Worm (Caenorhabditis elegans): Measurements from ENCODE around the gene lin-56.
"Not testable (repeated sequence)": the region's sequence is repeated elsewhere in the genome, so short reads cannot be mapped to it uniquely, and the experiment has no call there.

Gene lin-56

ce11 chrII:10481824-10482556 is 32.2 kb downstream of the lin-56 start, which contains the start of the genes clec-60 and ZK666.11:
TSS of gene clec-60 (minus strand) at chrII:10481874.
TSS of gene ZK666.11 (plus strand) at chrII:10482522.
- TF ChIP-seq tab-1 (GFP tag; IDR thresholded peaks at IDR 0.05): no peak
- TF ChIP-seq flt-1 (GFP tag; IDR thresholded peaks at IDR 0.05): no peak
- TF ChIP-seq T22C8.4 (GFP tag; IDR thresholded peaks at IDR 0.05): no peak
- TF ChIP-seq med-1 (GFP tag; optimal IDR thresholded peaks at IDR 0.05; ENCODE audit: insufficient read depth): no peak
- no peak for TF ChIP-seq cog-1 (tag; optimal IDR thresholded peaks at IDR 0.05)
- no peak for TF ChIP-seq ztf-23 (GFP tag; IDR thresholded peaks at IDR 0.05)
- TF ChIP-seq klf-2 (GFP tag; conservative IDR thresholded peaks at IDR 0.05): no peak
- TF ChIP-seq ztf-29 (GFP tag; IDR thresholded peaks at IDR 0.05): no peak
- no peak for TF ChIP-seq ref-1 (GFP tag; conservative IDR thresholded peaks at IDR 0.05)

ce11 chrII:10482899-10483298 is 33.1 kb downstream of the lin-56 start:
- TF ChIP-seq T22C8.4 (GFP tag; IDR thresholded peaks at IDR 0.05) (no peak), ztf-29 (GFP tag; IDR thresholded peaks at IDR 0.05) (no peak), ztf-23 (GFP tag; IDR thresholded peaks at IDR 0.05) (no peak), ref-1 (GFP tag; conservative IDR thresholded peaks at IDR 0.05) (no peak), flt-1 (GFP tag; IDR thresholded peaks at IDR 0.05) (no peak), tab-1 (GFP tag; IDR thresholded peaks at IDR 0.05) (no peak), klf-2 (GFP tag; conservative IDR thresholded peaks at IDR 0.05) (no peak)

- TF ChIP-seq ztf-29 (GFP tag; IDR thresholded peaks at IDR 0.05): no peak
- no peak for TF ChIP-seq ref-1 (GFP tag; conservative IDR thresholded peaks at IDR 0.05)
- no peak for TF ChIP-seq flt-1 (GFP tag; IDR thresholded peaks at IDR 0.05)
- no peak for TF ChIP-seq med-1 (GFP tag; optimal IDR thresholded peaks at IDR 0.05; ENCODE audit: insufficient read depth)
Measured at ce11 chrII:10483860-10484259, 34.1 kb downstream of the lin-56 start.

ce11 chrII:10485640-10486039 is 35.8 kb downstream of the lin-56 start:
- no peak for TF ChIP-seq tab-1 (GFP tag; IDR thresholded peaks at IDR 0.05)
- no peak for TF ChIP-seq flt-1 (GFP tag; IDR thresholded peaks at IDR 0.05)

ce11 chrII:10486738-10487137 is 36.9 kb downstream of the lin-56 start, which contains the start of gene ZK666.15:
TSS of gene ZK666.15 (plus strand) at chrII:10487038.
- TF ChIP-seq klf-2 (GFP tag; conservative IDR thresholded peaks at IDR 0.05) (no peak), cog-1 (tag; optimal IDR thresholded peaks at IDR 0.05) (no peak), ref-1 (GFP tag; conservative IDR thresholded peaks at IDR 0.05) (no peak), med-1 (GFP tag; optimal IDR thresholded peaks at IDR 0.05; ENCODE audit: insufficient read depth) (no peak), flt-1 (GFP tag; IDR thresholded peaks at IDR 0.05) (no peak), T22C8.4 (GFP tag; IDR thresholded peaks at IDR 0.05) (no peak)

ce11 chrII:10490329-10490728 is 40.5 kb downstream of the lin-56 start, which contains the start of gene clec-61:
TSS of gene clec-61 (minus strand) at chrII:10490537.
- TF ChIP-seq flt-1 (GFP tag; IDR thresholded peaks at IDR 0.05) (no peak), cog-1 (tag; optimal IDR thresholded peaks at IDR 0.05) (no peak), klf-2 (GFP tag; conservative IDR thresholded peaks at IDR 0.05) (no peak), T22C8.4 (GFP tag; IDR thresholded peaks at IDR 0.05) (no peak), ref-1 (GFP tag; conservative IDR thresholded peaks at IDR 0.05) (no peak), ztf-29 (GFP tag; IDR thresholded peaks at IDR 0.05) (no peak), tab-1 (GFP tag; IDR thresholded peaks at IDR 0.05) (no peak), med-1 (GFP tag; optimal IDR thresholded peaks at IDR 0.05; ENCODE audit: insufficient read depth) (no peak), ztf-23 (GFP tag; IDR thresholded peaks at IDR 0.05) (no peak)

- TF ChIP-seq tab-1 (GFP tag; IDR thresholded peaks at IDR 0.05); klf-2 (GFP tag; conservative IDR thresholded peaks at IDR 0.05); cog-1 (tag; optimal IDR thresholded peaks at IDR 0.05): not testable (repeated sequence)
Measured at ce11 chrII:10493034-10493433, 43.2 kb downstream of the lin-56 start, which contains the start of gene ZK666.8. TSS of gene ZK666.8 (minus strand) at chrII:10493134.

- no peak for TF ChIP-seq flt-1 (GFP tag; IDR thresholded peaks at IDR 0.05)
- TF ChIP-seq ref-1 (GFP tag; conservative IDR thresholded peaks at IDR 0.05): no peak
- no peak for TF ChIP-seq ztf-23 (GFP tag; IDR thresholded peaks at IDR 0.05)
- no peak for TF ChIP-seq klf-2 (GFP tag; conservative IDR thresholded peaks at IDR 0.05)
- no peak for TF ChIP-seq tab-1 (GFP tag; IDR thresholded peaks at IDR 0.05)
- no peak for TF ChIP-seq T22C8.4 (GFP tag; IDR thresholded peaks at IDR 0.05)
Measured at ce11 chrII:10494467-10494866, 44.7 kb downstream of the lin-56 start, which contains the start of gene ZK666.14. TSS of gene ZK666.14 (plus strand) at chrII:10494767.

- TF ChIP-seq flt-1 (GFP tag; IDR thresholded peaks at IDR 0.05): no peak
- no peak for TF ChIP-seq tab-1 (GFP tag; IDR thresholded peaks at IDR 0.05)
- TF ChIP-seq klf-2 (GFP tag; conservative IDR thresholded peaks at IDR 0.05): no peak
- TF ChIP-seq ztf-23 (GFP tag; IDR thresholded peaks at IDR 0.05): no peak
- no peak for TF ChIP-seq T22C8.4 (GFP tag; IDR thresholded peaks at IDR 0.05)
- TF ChIP-seq ref-1 (GFP tag; conservative IDR thresholded peaks at IDR 0.05): no peak
- no peak for TF ChIP-seq med-1 (GFP tag; optimal IDR thresholded peaks at IDR 0.05; ENCODE audit: insufficient read depth)
- TF ChIP-seq cog-1 (tag; optimal IDR thresholded peaks at IDR 0.05): no peak
- no peak for TF ChIP-seq ztf-29 (GFP tag; IDR thresholded peaks at IDR 0.05)
Measured at ce11 chrII:10495912-10496311, 46.1 kb downstream of the lin-56 start, which contains the start of gene ZK666.12. TSS of gene ZK666.12 (plus strand) at chrII:10496212.

- no peak for TF ChIP-seq ztf-29 (GFP tag; IDR thresholded peaks at IDR 0.05)
- TF ChIP-seq ztf-23 (GFP tag; IDR thresholded peaks at IDR 0.05): no peak
- no peak for TF ChIP-seq med-1 (GFP tag; optimal IDR thresholded peaks at IDR 0.05; ENCODE audit: insufficient read depth)
- no peak for TF ChIP-seq klf-2 (GFP tag; conservative IDR thresholded peaks at IDR 0.05)
- no peak for TF ChIP-seq T22C8.4 (GFP tag; IDR thresholded peaks at IDR 0.05)
- TF ChIP-seq ref-1 (GFP tag; conservative IDR thresholded peaks at IDR 0.05): no peak
- TF ChIP-seq cog-1 (tag; optimal IDR thresholded peaks at IDR 0.05): no peak
- no peak for TF ChIP-seq flt-1 (GFP tag; IDR thresholded peaks at IDR 0.05)
- no peak for TF ChIP-seq tab-1 (GFP tag; IDR thresholded peaks at IDR 0.05)
Measured at ce11 chrII:10500674-10501073, 50.9 kb downstream of the lin-56 start.

Measured in whole organism, midembryonic.